Fruit fly (Drosophila melanogaster) whole organism, pupa: ENCODE data around the gene CG32248.

Experiments
- CG12605 ChIP-seq: fragments of 200-800 bp; sonication (Bioruptor generic); IDR thresholded peaks from 2 replicates; pipeline ENCODE4 v1.3.6; 2022; ENCODE audit warnings: missing biosample characterization, missing genetic modification characterization
- CG13204 ChIP-seq: fragments of 200-800 bp; sonication (Bioruptor generic); optimal IDR thresholded peaks from 2 replicates; lab custom pipeline; 2018; ENCODE audit warnings: missing biosample characterization, mild to moderate bottlenecking, missing genetic modification characterization, moderate library complexity
- CG17806 ChIP-seq: fragments of 200-800 bp; sonication (Bioruptor generic); optimal IDR thresholded peaks from 2 replicates; lab custom pipeline; 2018; ENCODE audit warnings: missing biosample characterization, mild to moderate bottlenecking, missing genetic modification characterization, moderate library complexity
- CG32121 ChIP-seq: fragments of 200-800 bp; sonication (Bioruptor generic); IDR thresholded peaks from 2 replicates; pipeline ENCODE4 v1.3.6; 2022; ENCODE audit warnings: missing biosample characterization, missing genetic modification characterization
- CG4496 ChIP-seq: fragments of 200-800 bp; sonication (Bioruptor generic); IDR thresholded peaks from 3 replicates; pipeline ENCODE4 v1.3.6; 2022; ENCODE audit warnings: missing biosample characterization, missing genetic modification characterization

CG32248 gene

dm6 chr3L:4519417-4519931 is 47.9 kb downstream of the CG32248 start:
- TF ChIP-seq CG4496 (GFP tag; lab: Robert Waterston, UW): 0 out of 3 replicates have a peak, but pooled peaks have one; percentile 39
- no peak for TF ChIP-seq CG32121 (GFP tag; lab: Robert Waterston, UW)
- TF ChIP-seq, all 21 proteins: peak for 1

- TF ChIP-seq CG12605 (GFP tag; lab: Robert Waterston, UW): no peak
- no peak for TF ChIP-seq CG17806 (tag; lab: Kevin White, UChicago)
- no peak for TF ChIP-seq CG13204 (GFP tag; lab: Kevin White, UChicago)
Observed at dm6 chr3L:4521809-4522208, 50.3 kb downstream of the CG32248 start.
